Fruit fly (Drosophila melanogaster) whole organism, wandering third instar larva: ENCODE data around the gene CG14074.

Experiments
- Abd-B ChIP-seq: fragments of >200 bp; optimal IDR thresholded peaks from 2 replicates; lab custom pipeline; 2017; ENCODE audit warnings: missing biosample characterization, missing genetic modification characterization
- CG32264 ChIP-seq: fragments of 200-800 bp; sonication (Bioruptor generic); optimal IDR thresholded peaks from 2 replicates; lab custom pipeline; 2016; ENCODE audit warnings: missing biosample characterization, missing genetic modification characterization
- CG9705 ChIP-seq: fragments of 200-800 bp; sonication (Bioruptor generic); optimal IDR thresholded peaks from 2 replicates; lab custom pipeline; 2018; ENCODE audit warnings: missing biosample characterization, mild to moderate bottlenecking, missing genetic modification characterization
- CrebA ChIP-seq: fragments of 200-800 bp; sonication (Bioruptor generic); optimal IDR thresholded peaks from 2 replicates; lab custom pipeline; 2016; ENCODE audit warnings: missing biosample characterization, mild to moderate bottlenecking, missing genetic modification characterization, borderline replicate concordance
- Dif ChIP-seq: fragments of 200-275, 200-300 bp; sonication (Bioruptor generic); optimal IDR thresholded peaks from 2 replicates; lab custom pipeline; 2018; ENCODE audit warnings: missing biosample characterization, missing genetic modification characterization; ENCODE audit not compliant: partially characterized antibody
- GATAd ChIP-seq: sonication (Bioruptor generic); optimal IDR thresholded peaks from 2 replicates; lab custom pipeline; 2016; ENCODE audit warnings: missing biosample characterization, missing genetic modification characterization
- Hnf4 ChIP-seq: fragments of 200-800 bp; sonication (Bioruptor generic); optimal IDR thresholded peaks from 2 replicates; lab custom pipeline; 2016; ENCODE audit warnings: missing biosample characterization, mild to moderate bottlenecking, missing genetic modification characterization
- Hr78 ChIP-seq: fragments of >200 bp; optimal IDR thresholded peaks from 2 replicates; lab custom pipeline; 2017; ENCODE audit warnings: missing biosample characterization, missing genetic modification characterization
- Hr83 ChIP-seq: fragments of 200-300 bp; sonication (Bioruptor generic); optimal IDR thresholded peaks from 2 replicates; lab custom pipeline; 2016; ENCODE audit warnings: missing biosample characterization, mild to moderate bottlenecking, missing genetic modification characterization, moderate library complexity; ENCODE audit not compliant: poor library complexity, severe bottlenecking
- Jra ChIP-seq: sonication (Bioruptor generic); optimal IDR thresholded peaks from 2 replicates; lab custom pipeline; 2016; ENCODE audit warnings: missing biosample characterization, missing genetic modification characterization
- Myc ChIP-seq: fragments of >200 bp; optimal IDR thresholded peaks from 2 replicates; lab custom pipeline; 2017
- N ChIP-seq: fragments of >200 bp; optimal IDR thresholded peaks from 2 replicates; lab custom pipeline; 2018; ENCODE audit warnings: missing biosample characterization, missing external identifiers, missing genetic modification characterization
- OdsH ChIP-seq: fragments of 200-800 bp; sonication (Bioruptor generic); optimal IDR thresholded peaks from 2 replicates; lab custom pipeline; 2016; ENCODE audit warnings: missing biosample characterization, mild to moderate bottlenecking, missing genetic modification characterization
- Rel ChIP-seq, 2 experiments: fragments of 200-800 bp; sonication (Bioruptor generic) in 1 of 2; optimal IDR thresholded peaks; 2 replicates in 1 of 2; 3 replicates in 1 of 2; lab custom pipeline; 2016 to 2019; ENCODE audit warnings: mild to moderate bottlenecking in 2 of 2, missing biosample characterization in 2 of 2, missing genetic modification characterization in 2 of 2, moderate library complexity in 1 of 2
- Sp1 ChIP-seq: fragments of 200-800 bp; sonication (Bioruptor generic); optimal IDR thresholded peaks from 3 replicates; lab custom pipeline; 2019; ENCODE audit warnings: missing biosample characterization, mild to moderate bottlenecking, missing genetic modification characterization, moderate library complexity
- Vsx2 ChIP-seq: fragments of 200-300, 225-300 bp; sonication (Bioruptor generic); optimal IDR thresholded peaks from 2 replicates; lab custom pipeline; 2018; ENCODE audit warnings: missing biosample characterization, missing genetic modification characterization; ENCODE audit not compliant: partially characterized antibody
- br ChIP-seq: fragments of 200-800 bp; sonication (Bioruptor generic); optimal IDR thresholded peaks from 2 replicates; lab custom pipeline; 2016; ENCODE audit warnings: missing biosample characterization, missing genetic modification characterization
- brk ChIP-seq: fragments of 200-800 bp; sonication (Bioruptor generic); optimal IDR thresholded peaks from 2 replicates; lab custom pipeline; 2016; ENCODE audit warnings: missing biosample characterization, mild to moderate bottlenecking, missing genetic modification characterization
- dl ChIP-seq, 2 experiments: fragments of 175-275, 200-275 bp in 1 of 2; fragments of 200-275 bp in 1 of 2; sonication (Bioruptor generic); optimal IDR thresholded peaks; lab custom pipeline; 2018; ENCODE audit warnings: mild to moderate bottlenecking in 2 of 2, missing biosample characterization in 2 of 2, missing genetic modification characterization in 2 of 2, moderate library complexity in 2 of 2; ENCODE audit not compliant: partially characterized antibody in 2 of 2, insufficient read depth in 1 of 2
- dmrt93B ChIP-seq: fragments of 200-800 bp; sonication (Bioruptor generic); optimal IDR thresholded peaks from 2 replicates; lab custom pipeline; 2018; ENCODE audit warnings: missing biosample characterization, mild to moderate bottlenecking, missing genetic modification characterization
- dsf ChIP-seq: sonication (Bioruptor generic); optimal IDR thresholded peaks from 2 replicates; lab custom pipeline; 2016; ENCODE audit warnings: missing biosample characterization, missing genetic modification characterization, borderline replicate concordance
- ey ChIP-seq: fragments of 200-800 bp; sonication (Bioruptor generic); optimal IDR thresholded peaks from 2 replicates; lab custom pipeline; 2016; ENCODE audit warnings: missing biosample characterization, missing genetic modification characterization
- fru ChIP-seq: fragments of 200-800 bp; sonication (Bioruptor generic); optimal IDR thresholded peaks from 3 replicates; lab custom pipeline; 2016; ENCODE audit warnings: missing biosample characterization, mild to moderate bottlenecking, missing genetic modification characterization
- h ChIP-seq: fragments of 200-800 bp; sonication (Bioruptor generic); optimal IDR thresholded peaks from 3 replicates; lab custom pipeline; 2016; ENCODE audit warnings: missing biosample characterization, mild to moderate bottlenecking, missing genetic modification characterization
- jim ChIP-seq: fragments of 175-275, 200-325 bp; sonication (Bioruptor generic); optimal IDR thresholded peaks from 2 replicates; lab custom pipeline; 2016; ENCODE audit warnings: missing biosample characterization, mild to moderate bottlenecking, missing genetic modification characterization
- lola ChIP-seq: fragments of >200 bp; optimal IDR thresholded peaks from 2 replicates; lab custom pipeline; 2017; ENCODE audit warnings: missing biosample characterization, missing genetic modification characterization
- pan ChIP-seq: fragments of >200 bp; optimal IDR thresholded peaks from 2 replicates; lab custom pipeline; 2017
- psq ChIP-seq: fragments of 200-800 bp; sonication (Bioruptor generic); optimal IDR thresholded peaks from 3 replicates; lab custom pipeline; 2017; ENCODE audit warnings: missing biosample characterization, mild to moderate bottlenecking, missing genetic modification characterization, moderate library complexity
- rgr ChIP-seq: fragments of 200-800 bp; sonication (Bioruptor generic); optimal IDR thresholded peaks from 3 replicates; lab custom pipeline; 2016; ENCODE audit warnings: missing biosample characterization, mild to moderate bottlenecking, missing genetic modification characterization
- sage ChIP-seq: fragments of 200-800 bp; sonication (Bioruptor generic); optimal IDR thresholded peaks from 2 replicates; lab custom pipeline; 2016; ENCODE audit warnings: missing biosample characterization, mild to moderate bottlenecking, missing genetic modification characterization
- sv ChIP-seq: fragments of 200-800 bp; sonication (Bioruptor generic); optimal IDR thresholded peaks from 3 replicates; lab custom pipeline; 2016; ENCODE audit warnings: missing biosample characterization, missing genetic modification characterization
- tai ChIP-seq: sonication (Bioruptor generic); optimal IDR thresholded peaks from 2 replicates; lab custom pipeline; 2016; ENCODE audit warnings: missing biosample characterization, missing genetic modification characterization
- usp ChIP-seq: fragments of >200 bp; optimal IDR thresholded peaks from 2 replicates; lab custom pipeline; 2017; ENCODE audit warnings: missing biosample characterization, missing genetic modification characterization
- woc ChIP-seq: sonication (Bioruptor generic); optimal IDR thresholded peaks from 2 replicates; lab custom pipeline; 2016; ENCODE audit warnings: missing biosample characterization, mild to moderate bottlenecking, missing genetic modification characterization

The CG14074 gene

DNA sequence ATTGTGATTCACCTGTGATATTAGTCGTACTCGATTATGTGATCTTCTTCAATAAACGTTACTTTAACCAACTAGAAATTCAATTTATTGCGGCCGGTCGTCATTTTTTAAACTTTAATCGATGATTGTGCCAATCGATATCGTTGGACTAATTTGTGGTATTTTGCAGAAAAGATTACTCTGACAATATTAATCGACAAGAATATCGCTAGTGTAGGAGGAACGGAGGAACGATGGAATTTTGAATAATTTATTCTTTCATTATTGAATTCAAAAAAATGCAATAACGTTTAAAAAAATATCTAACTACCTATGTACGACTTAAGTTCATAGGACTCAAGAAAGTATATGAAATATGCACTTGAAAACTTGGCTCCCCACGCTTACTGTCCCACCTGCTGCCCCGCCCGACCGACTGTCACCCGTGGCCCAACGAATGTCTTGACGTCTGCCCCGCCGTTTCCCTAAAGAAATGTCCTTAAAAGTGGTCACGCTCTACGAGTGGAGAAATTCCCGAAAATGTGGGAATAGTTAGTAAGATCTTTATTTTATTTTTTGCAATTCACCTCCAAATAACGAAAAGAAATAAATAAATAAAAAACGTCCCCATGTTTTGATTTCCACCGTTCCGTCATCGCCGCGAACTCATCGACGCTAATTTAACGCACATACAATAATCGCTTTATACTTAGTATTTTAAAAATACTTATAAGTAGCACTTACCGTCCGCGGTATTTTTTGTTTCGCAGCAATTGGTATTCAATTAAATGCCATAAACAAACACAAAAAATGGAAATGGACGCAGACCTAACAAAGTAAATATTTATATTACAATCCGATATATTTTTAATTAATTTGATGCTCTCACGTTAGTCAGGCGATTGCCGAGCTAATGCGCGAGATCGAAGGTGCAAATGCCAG, at the start of gene CG14074:
Gene CG14074 (plus strand): TSS at position 779 of the 921 bp plus-strand sequence.
- peak; percentile 0 for TF ChIP-seq brk (GFP tag; lab: Kevin White, UChicago)
- no peak for TF ChIP-seq Rel (GFP tag; optimal IDR thresholded peaks at IDR 0.05; lab: Kevin White, UChicago)
- peak; percentile 52 for TF ChIP-seq Rel (tag; optimal IDR thresholded peaks at IDR 0.05; lab: Kevin White, UChicago)
- TF ChIP-seq Dif (GFP tag; lab: Kevin White, UChicago): no peak
- peak; percentile 64 for TF ChIP-seq sage
- TF ChIP-seq woc: peak; percentile 11

DNA sequence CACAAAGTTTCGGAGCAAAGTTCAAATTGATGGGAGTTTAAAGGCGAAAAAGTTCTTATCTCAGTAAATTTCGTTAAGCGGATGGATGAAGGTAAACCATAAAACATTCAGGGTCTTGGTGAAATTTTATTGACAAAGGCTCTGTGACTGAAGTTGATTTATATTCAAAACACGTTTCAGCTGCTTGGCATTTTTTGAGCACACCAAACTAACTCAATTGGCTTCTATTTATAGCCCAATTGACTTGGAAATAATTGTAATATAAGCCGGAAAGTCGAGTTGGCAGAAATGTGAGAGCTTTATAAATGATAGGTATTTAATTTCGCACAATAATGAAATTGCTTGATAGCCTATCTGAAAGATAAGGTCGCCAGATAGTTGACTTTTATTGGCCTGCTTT, 49.3 kb upstream of the CG14074 start:
- TF ChIP-seq tai: peak; percentile 6
- no peak for TF ChIP-seq Myc (lab: Kevin White, UChicago)
- no peak for TF ChIP-seq brk (GFP tag; lab: Kevin White, UChicago)

DNA sequence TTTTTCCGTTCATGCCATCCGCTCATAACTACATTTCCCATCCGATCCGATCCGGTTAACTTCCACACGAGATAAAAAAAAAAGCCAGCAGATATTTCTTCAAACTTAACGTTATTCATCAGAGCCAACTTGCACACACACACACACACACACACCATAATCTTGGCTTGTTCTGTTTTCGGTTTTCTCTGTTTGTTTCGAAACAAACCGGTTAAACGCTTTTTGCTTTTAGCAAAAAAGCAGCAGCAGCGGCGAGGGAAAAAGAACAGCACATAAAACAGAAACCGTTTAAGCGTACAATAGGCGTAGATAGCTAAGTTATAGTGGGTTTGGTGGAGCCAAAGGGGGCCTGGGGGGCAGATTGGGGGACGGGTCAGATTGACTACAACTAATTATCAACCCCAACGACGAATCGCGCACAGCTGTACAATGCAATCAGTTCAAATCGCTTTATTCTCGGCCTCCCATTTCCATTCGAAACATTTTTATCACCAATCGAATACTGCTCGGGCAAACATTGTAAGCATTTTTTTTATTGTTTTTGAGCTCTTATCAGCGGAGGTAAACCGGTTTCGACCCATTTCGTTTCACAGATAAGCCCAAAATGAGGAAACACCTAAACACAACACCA, 48.6 kb upstream of the CG14074 start:
- TF ChIP-seq Rel (GFP tag; optimal IDR thresholded peaks at IDR 0.05; lab: Kevin White, UChicago) (no peak), Rel (tag; optimal IDR thresholded peaks at IDR 0.05; lab: Kevin White, UChicago) (no peak), h (GFP tag; lab: Kevin White, UChicago) (no peak), Sp1 (GFP tag; lab: Kevin White, UChicago) (no peak), sv (GFP tag; lab: Kevin White, UChicago) (no peak), CG9705 (GFP tag; lab: Kevin White, UChicago) (no peak), lola (GFP tag; lab: Kevin White, UChicago) (no peak), tai (no peak), CrebA (GFP tag; lab: Kevin White, UChicago) (no peak), Myc (lab: Kevin White, UChicago) (no peak), Vsx2 (GFP tag; lab: Kevin White, UChicago) (no peak), CG32264 (GFP tag; lab: Kevin White, UChicago) (no peak), pan (lab: Kevin White, UChicago) (no peak), dsf (GFP tag; lab: Kevin White, UChicago) (no peak), Hr78 (GFP tag; lab: Kevin White, UChicago) (no peak), rgr (GFP tag; lab: Kevin White, UChicago) (no peak)

DNA sequence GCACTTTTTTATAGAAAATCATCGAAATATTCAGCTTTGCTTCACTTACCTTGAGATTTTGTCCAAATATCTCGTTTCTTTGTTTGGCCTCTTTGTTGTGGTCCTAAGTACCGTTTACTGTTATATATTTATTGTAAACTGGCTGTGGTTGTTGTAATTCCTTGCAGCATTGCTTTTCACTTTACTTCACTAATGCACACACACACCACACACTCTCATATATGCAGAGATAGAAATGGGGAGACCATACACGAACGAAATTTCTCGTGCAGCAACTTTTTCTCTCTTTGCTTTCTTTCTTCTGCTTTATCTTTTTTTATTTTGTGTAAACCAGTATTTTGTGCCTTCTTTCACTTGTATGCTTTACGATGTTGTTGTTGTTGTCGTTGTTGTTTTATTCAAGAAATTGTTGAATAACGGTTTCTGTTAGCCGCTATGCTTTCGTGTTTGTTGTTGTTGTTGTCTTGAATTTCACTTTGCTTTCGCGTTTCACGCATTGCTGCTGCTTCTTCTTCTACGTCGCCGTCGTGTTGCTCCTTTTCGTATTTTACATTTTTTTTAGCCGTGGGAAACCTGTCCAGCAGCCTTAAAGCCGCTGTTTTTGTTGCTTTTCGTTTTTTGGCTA, 46.7 kb upstream of the CG14074 start:
- peak; percentile 19 for TF ChIP-seq Vsx2 (GFP tag; lab: Kevin White, UChicago)
- no peak for TF ChIP-seq OdsH
- peak; percentile 53 for TF ChIP-seq psq (GFP tag; lab: Kevin White, UChicago)
- TF ChIP-seq jim: peak; percentile 14

DNA sequence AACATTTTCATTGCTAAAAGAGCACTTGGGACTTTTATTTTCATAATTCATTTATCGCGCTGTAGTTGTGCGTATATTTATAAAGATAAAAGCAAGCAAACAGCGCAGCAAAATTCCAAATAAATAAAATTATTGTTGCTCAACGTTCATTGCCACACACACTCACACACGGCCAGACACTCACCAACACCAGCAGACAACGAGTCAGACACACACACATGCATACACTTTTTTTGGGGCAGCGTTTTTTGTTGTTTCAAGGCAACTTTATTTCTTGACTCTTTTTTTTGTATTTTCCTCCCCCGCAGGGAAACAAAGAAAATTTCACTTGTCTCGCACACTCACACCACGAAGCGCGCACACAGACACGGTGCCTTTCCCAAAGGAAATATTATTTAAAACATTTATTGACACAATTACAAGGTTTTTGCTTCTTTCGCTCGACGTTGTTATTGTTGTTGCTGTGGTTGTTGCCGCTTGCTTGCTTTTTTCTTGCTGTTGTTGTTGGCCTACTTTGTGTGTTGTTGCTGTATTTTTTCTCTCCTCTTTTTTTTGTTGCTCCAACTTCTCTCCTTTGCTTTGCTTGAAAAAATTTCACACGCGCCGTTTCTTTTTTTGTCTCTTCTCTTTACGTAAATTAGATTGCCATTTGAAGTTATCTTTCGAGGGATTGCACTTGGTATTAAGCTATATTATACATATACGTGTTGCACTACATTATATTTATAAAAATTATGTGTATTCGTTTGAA, 46.0 kb upstream of the CG14074 start:
- TF ChIP-seq CG9705 (GFP tag; lab: Kevin White, UChicago) (no peak), brk (GFP tag; lab: Kevin White, UChicago) (peak; percentile 24), sage (no peak), ey (GFP tag; lab: Kevin White, UChicago) (no peak), Myc (lab: Kevin White, UChicago) (no peak), Rel (GFP tag; optimal IDR thresholded peaks at IDR 0.05; lab: Kevin White, UChicago) (no peak), Rel (tag; optimal IDR thresholded peaks at IDR 0.05; lab: Kevin White, UChicago) (peak; percentile 43), Hnf4 (GFP tag; lab: Kevin White, UChicago) (no peak), br (peak; percentile 30), CrebA (GFP tag; lab: Kevin White, UChicago) (peak; percentile 64), Jra (GFP tag; lab: Kevin White, UChicago) (no peak), N (GFP tag; lab: Kevin White, UChicago) (no peak), fru (GFP tag; lab: Kevin White, UChicago) (peak; percentile 23), dmrt93B (no peak), OdsH (peak; percentile 13), rgr (GFP tag; lab: Kevin White, UChicago) (no peak), CG32264 (GFP tag; lab: Kevin White, UChicago) (no peak), h (GFP tag; lab: Kevin White, UChicago) (no peak), dl (GFP tag; optimal IDR thresholded peaks at IDR 0.05; lab: Kevin White, UChicago; ENCODE audit: insufficient read depth in 1 of 2, partially characterized antibody in 2 of 2) (no peak), GATAd (no peak), pan (lab: Kevin White, UChicago) (no peak), psq (GFP tag; lab: Kevin White, UChicago) (peak; percentile 57), Vsx2 (GFP tag; lab: Kevin White, UChicago) (no peak), Abd-B (GFP tag; lab: Kevin White, UChicago) (no peak), Hr83 (GFP tag; lab: Kevin White, UChicago) (no peak), usp (GFP tag; lab: Kevin White, UChicago) (no peak)
